Fruit fly (Drosophila melanogaster): ENCODE measurements around the gene EMC2B.

Gene EMC2B

DNA sequence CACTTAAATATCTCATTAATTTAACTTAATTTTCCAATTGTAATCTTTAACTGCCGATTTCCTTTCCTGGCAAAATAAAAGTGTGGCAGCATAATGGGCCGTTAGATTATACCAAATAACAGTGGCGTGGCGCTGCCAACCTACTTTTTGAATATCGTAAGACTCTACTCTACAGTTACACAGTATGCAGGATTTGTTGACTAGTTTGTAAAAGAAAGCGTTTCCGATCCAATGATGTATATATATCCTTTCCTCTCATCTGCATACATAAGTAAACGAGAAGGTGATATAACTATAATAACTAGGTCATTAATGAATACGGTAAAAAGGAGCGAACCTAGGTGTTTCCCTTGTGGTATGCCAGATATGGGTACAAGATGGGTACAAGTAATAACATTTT is at the start of gene EMC2B (continued):
- TF ChIP-seq oc (tag; optimal IDR thresholded peaks at IDR 0.05) (no peak), CG10321 (GFP tag; IDR thresholded peaks at IDR 0.05) (no peak), cwo (GFP tag; optimal IDR thresholded peaks at IDR 0.05) (no peak), CG9437 (GFP tag; optimal IDR thresholded peaks at IDR 0.05) (peak; percentile 32), CG12155 (GFP tag; optimal IDR thresholded peaks at IDR 0.05) (peak; percentile 39), ewg (GFP tag; optimal IDR thresholded peaks at IDR 0.05) (no peak), CG30020 (tag; optimal IDR thresholded peaks at IDR 0.05) (no peak), CG7987 (GFP tag; optimal IDR thresholded peaks at IDR 0.05) (no peak), Nf-YB (GFP tag; optimal IDR thresholded peaks at IDR 0.05) (no peak), Hsf (GFP tag; optimal IDR thresholded peaks at IDR 0.05) (peak; percentile 53), sqz (GFP tag; optimal IDR thresholded peaks at IDR 0.05) (no peak), Tbp (GFP tag; optimal IDR thresholded peaks at IDR 0.05) (no peak), Poxn (GFP tag; IDR thresholded peaks at IDR 0.05) (no peak), CTCF (GFP tag; optimal IDR thresholded peaks at IDR 0.05) (no peak), unpg (GFP tag; optimal IDR thresholded peaks at IDR 0.05) (peak; percentile 52), D19B (GFP tag; optimal IDR thresholded peaks at IDR 0.05) (no peak), Elba2 (GFP tag; optimal IDR thresholded peaks at IDR 0.05) (peak; percentile 78), CG18619 (GFP tag; optimal IDR thresholded peaks at IDR 0.05) (no peak), CG17568 (GFP tag; optimal IDR thresholded peaks at IDR 0.05) (no peak), cg (GFP tag; optimal IDR thresholded peaks at IDR 0.05) (no peak), CG3838 (GFP tag; optimal IDR thresholded peaks at IDR 0.05) (no peak), sr (GFP tag; IDR thresholded peaks at IDR 0.05) (no peak), Meics (GFP tag; optimal IDR thresholded peaks at IDR 0.05) (peak; percentile 23), CG17328 (GFP tag; IDR thresholded peaks at IDR 0.05) (no peak), exex (tag; optimal IDR thresholded peaks at IDR 0.05) (no peak), CG17359 (tag; optimal IDR thresholded peaks at IDR 0.05) (peak; percentile 12), ERR (GFP tag; optimal IDR thresholded peaks at IDR 0.05) (peak; percentile 5), ac (GFP tag; optimal IDR thresholded peaks at IDR 0.05) (no peak), B-H2 (GFP tag; optimal IDR thresholded peaks at IDR 0.05) (peak; percentile 44), CG10959 (GFP tag; IDR thresholded peaks at IDR 0.05) (no peak), CG12769 (tag; optimal IDR thresholded peaks at IDR 0.05) (peak; percentile 37), en (GFP tag; optimal IDR thresholded peaks at IDR 0.05) (no peak), CG17912 (GFP tag; optimal IDR thresholded peaks at IDR 0.05) (peak; percentile 40), CG43689 (GFP tag; IDR thresholded peaks at IDR 0.05) (no peak), ATbp (GFP tag; optimal IDR thresholded peaks at IDR 0.05) (no peak), sisA (GFP tag; IDR thresholded peaks at IDR 0.05) (no peak), ttk (GFP tag; IDR thresholded peaks at IDR 0.05) (no peak), run (tag; optimal IDR thresholded peaks at IDR 0.05) (no peak), CG3281 (GFP tag; optimal IDR thresholded peaks at IDR 0.05) (peak; percentile 45), gfzf (GFP tag; optimal IDR thresholded peaks at IDR 0.05) (peak; percentile 87), sens (GFP tag) (peak; percentile 86), cato (GFP tag; optimal IDR thresholded peaks at IDR 0.05; ENCODE audit: borderline replicate concordance) (no peak), Nf-YA (GFP tag; IDR thresholded peaks at IDR 0.05) (no peak), bigmax (GFP tag; optimal IDR thresholded peaks at IDR 0.05) (no peak), CG9817 (tag; optimal IDR thresholded peaks at IDR 0.05) (peak; percentile 43), CG30403 (GFP tag; optimal IDR thresholded peaks at IDR 0.05) (peak; percentile 58), CG8281 (tag; optimal IDR thresholded peaks at IDR 0.05) (no peak), hbn (GFP tag; IDR thresholded peaks at IDR 0.05; ENCODE audit: partially characterized antibody) (no peak), pb (GFP tag; optimal IDR thresholded peaks at IDR 0.05) (peak; percentile 39), wek (GFP tag; optimal IDR thresholded peaks at IDR 0.05) (no peak), CG3995 (GFP tag; optimal IDR thresholded peaks at IDR 0.05) (peak; percentile 2), CG6791 (GFP tag; IDR thresholded peaks at IDR 0.05; ENCODE audit: partially characterized antibody) (no peak)
